Worm (Caenorhabditis elegans) whole organism, young adult: ENCODE results near the gene Y43F8B.29.

Experiments used
- C06A6.2 ChIP-seq: fragments of 200-800 bp; sonication (Bioruptor generic); conservative IDR thresholded peaks from 2 replicates; pipeline ENCODE4 v1.3.6; 2022; ENCODE audit warnings: missing genetic modification characterization, missing compliant biosample characterization
- C17E4.6 ChIP-seq: fragments of 200-800 bp; sonication (Bioruptor generic); IDR thresholded peaks from 2 replicates; pipeline ENCODE4 v1.3.6; 2022; ENCODE audit warnings: missing genetic modification reagents, missing genetic modification characterization, missing compliant biosample characterization
- F22D6.2 ChIP-seq: sonication (generic microtip); optimal IDR thresholded peaks from 2 replicates; lab custom pipeline; 2016; ENCODE audit warnings: mild to moderate bottlenecking, missing genetic modification characterization, missing compliant biosample characterization
- F23B12.7 ChIP-seq: sonication (generic microtip); optimal IDR thresholded peaks from 2 replicates; lab custom pipeline; 2017; ENCODE audit warnings: missing genetic modification characterization, mild to moderate bottlenecking, missing compliant biosample characterization, antibody characterized with exemption, moderate library complexity; ENCODE audit not compliant: insufficient read depth
- F49E8.2 ChIP-seq: sonication (generic microtip); optimal IDR thresholded peaks from 3 replicates; lab custom pipeline; 2017; ENCODE audit warnings: missing genetic modification characterization, mild to moderate bottlenecking, missing compliant biosample characterization, antibody characterized with exemption, moderate library complexity; ENCODE audit not compliant: insufficient read depth
- F52B5.7 ChIP-seq: sonication (generic microtip); optimal IDR thresholded peaks from 2 replicates; lab custom pipeline; 2016; ENCODE audit warnings: mild to moderate bottlenecking, missing genetic modification characterization, missing compliant biosample characterization
- F55B11.4 ChIP-seq: sonication (generic microtip); optimal IDR thresholded peaks from 2 replicates; lab custom pipeline; 2016; ENCODE audit warnings: missing compliant biosample characterization, missing genetic modification characterization, borderline replicate concordance; ENCODE audit not compliant: insufficient read depth
- K11D2.4 ChIP-seq: fragments of 200-800 bp; sonication (Bioruptor generic); IDR thresholded peaks from 2 replicates; pipeline ENCODE4 v1.3.6; 2022; ENCODE audit warnings: missing genetic modification reagents, missing genetic modification characterization, missing compliant biosample characterization
- T07F8.4 ChIP-seq: sonication (generic microtip); optimal IDR thresholded peaks from 2 replicates; lab custom pipeline; 2016; ENCODE audit warnings: mild to moderate bottlenecking, missing genetic modification characterization, moderate library complexity, missing compliant biosample characterization
- T26A5.8 ChIP-seq: sonication (generic microtip); optimal IDR thresholded peaks from 2 replicates; lab custom pipeline; 2016; ENCODE audit warnings: missing genetic modification characterization, missing compliant biosample characterization
- Y53F4B.3 ChIP-seq: fragments of 200-800 bp; sonication (Bioruptor generic); IDR thresholded peaks from 2 replicates; pipeline ENCODE4 v1.3.6; 2022; ENCODE audit warnings: missing genetic modification reagents, missing genetic modification characterization, missing compliant biosample characterization
- Y53G8AR.9 ChIP-seq: fragments of 200-800 bp; sonication (Bioruptor generic); conservative IDR thresholded peaks from 2 replicates; pipeline ENCODE4 v1.3.6; 2022; ENCODE audit warnings: missing genetic modification reagents, missing genetic modification characterization, missing compliant biosample characterization
- Y56A3A.18 ChIP-seq: fragments of 200-800 bp; sonication (Bioruptor generic); IDR thresholded peaks from 2 replicates; pipeline ENCODE4 v1.3.6; 2022; ENCODE audit warnings: missing genetic modification reagents, missing genetic modification characterization, missing compliant biosample characterization
- aptf-3 ChIP-seq: fragments of 200-800 bp; sonication (Bioruptor generic); IDR thresholded peaks from 2 replicates; pipeline ENCODE4 v1.3.6; 2022; ENCODE audit warnings: missing genetic modification characterization, missing compliant biosample characterization
- atf-7 ChIP-seq: sonication (generic microtip); optimal IDR thresholded peaks from 2 replicates; lab custom pipeline; 2017; ENCODE audit warnings: mild to moderate bottlenecking, missing genetic modification characterization, missing compliant biosample characterization
- attf-5 ChIP-seq: fragments of 200-800 bp; sonication (Bioruptor generic); optimal IDR thresholded peaks from 2 replicates; lab custom pipeline; 2018; ENCODE audit warnings: mild to moderate bottlenecking, missing genetic modification characterization, missing compliant biosample characterization
- cebp-2 ChIP-seq: fragments of 200-800 bp; sonication (Bioruptor generic); IDR thresholded peaks from 2 replicates; pipeline ENCODE4 v1.3.6; 2022; ENCODE audit warnings: missing genetic modification characterization, missing compliant biosample characterization
- ceh-79 ChIP-seq: sonication (generic microtip); optimal IDR thresholded peaks from 2 replicates; lab custom pipeline; 2017; ENCODE audit warnings: mild to moderate bottlenecking, missing genetic modification characterization, missing compliant biosample characterization
- chd-7 ChIP-seq: sonication (generic microtip); optimal IDR thresholded peaks from 2 replicates; lab custom pipeline; 2016; ENCODE audit warnings: mild to moderate bottlenecking, missing genetic modification characterization, moderate library complexity, missing compliant biosample characterization
- dpl-1 ChIP-seq: fragments of 150-350 bp; optimal IDR thresholded peaks from 2 replicates; lab custom pipeline; 2014; ENCODE audit warnings: missing biosample characterization, missing genetic modification reagents, missing genetic modification characterization
- egl-44 ChIP-seq: fragments of 200-800 bp; sonication (Bioruptor generic); IDR thresholded peaks from 2 replicates; pipeline ENCODE4 v1.3.6; 2022; ENCODE audit warnings: missing genetic modification reagents, missing genetic modification characterization, missing compliant biosample characterization
- egrh-3 ChIP-seq: fragments of 200-800 bp; sonication (Bioruptor generic); IDR thresholded peaks from 2 replicates; pipeline ENCODE4 v1.3.6; 2022; ENCODE audit warnings: missing genetic modification reagents, missing genetic modification characterization, missing compliant biosample characterization
- fkh-3 ChIP-seq: sonication (generic microtip); optimal IDR thresholded peaks from 2 replicates; lab custom pipeline; 2016; ENCODE audit warnings: mild to moderate bottlenecking, missing genetic modification characterization, missing compliant biosample characterization
- gei-17 ChIP-seq: fragments of 200-800 bp; sonication (Bioruptor generic); optimal IDR thresholded peaks from 2 replicates; lab custom pipeline; 2018; ENCODE audit warnings: mild to moderate bottlenecking, missing genetic modification characterization, missing compliant biosample characterization
- hmg-1.2 ChIP-seq: fragments of 200-800 bp; sonication (Bioruptor generic); IDR thresholded peaks from 2 replicates; pipeline ENCODE4 v1.3.6; 2022; ENCODE audit warnings: missing genetic modification reagents, missing genetic modification characterization, missing compliant biosample characterization
- lin-26 ChIP-seq: fragments of 200-800 bp; sonication (Bioruptor generic); IDR thresholded peaks from 2 replicates; pipeline ENCODE4 v1.3.6; 2022; ENCODE audit warnings: missing genetic modification reagents, missing genetic modification characterization, missing compliant biosample characterization
- lin-54 ChIP-seq: fragments of 200-800 bp; sonication (Bioruptor generic); optimal IDR thresholded peaks from 2 replicates; lab custom pipeline; 2018; ENCODE audit warnings: mild to moderate bottlenecking, missing genetic modification characterization, missing compliant biosample characterization
- lir-1 ChIP-seq: fragments of 200-800 bp; sonication (Bioruptor generic); conservative IDR thresholded peaks from 2 replicates; pipeline ENCODE4 v1.3.6; 2022; ENCODE audit warnings: missing genetic modification reagents, missing genetic modification characterization, missing compliant biosample characterization
- mcd-1 ChIP-seq: fragments of 200-800 bp; sonication (Bioruptor generic); IDR thresholded peaks from 2 replicates; pipeline ENCODE4 v1.3.6; 2022; ENCODE audit warnings: missing genetic modification reagents, missing genetic modification characterization, missing compliant biosample characterization
- mxl-1 ChIP-seq: sonication (generic microtip); optimal IDR thresholded peaks from 2 replicates; lab custom pipeline; 2016; ENCODE audit warnings: missing genetic modification characterization, missing compliant biosample characterization
- nfya-2 ChIP-seq: fragments of 200-800 bp; sonication (Bioruptor generic); IDR thresholded peaks from 2 replicates; pipeline ENCODE4 v1.3.6; 2022; ENCODE audit warnings: missing genetic modification reagents, missing genetic modification characterization, missing compliant biosample characterization
- nhr-120 ChIP-seq: fragments of 200-800 bp; sonication (Bioruptor generic); IDR thresholded peaks from 2 replicates; pipeline ENCODE4 v1.3.6; 2022; ENCODE audit warnings: missing genetic modification characterization, missing compliant biosample characterization
- nhr-80 ChIP-seq: sonication (generic microtip); optimal IDR thresholded peaks from 2 replicates; lab custom pipeline; 2016; ENCODE audit warnings: missing genetic modification characterization, missing compliant biosample characterization
- nhr-90 ChIP-seq: sonication (generic microtip); optimal IDR thresholded peaks from 2 replicates; lab custom pipeline; 2016; ENCODE audit warnings: missing genotype, mild to moderate bottlenecking, missing genetic modification characterization, missing compliant biosample characterization
- pha-4 ChIP-seq: fragments of 150-350 bp; sonication (generic microtip); optimal IDR thresholded peaks from 2 replicates; lab custom pipeline; 2014; ENCODE audit warnings: missing biosample characterization, missing genetic modification reagents, missing genetic modification characterization
- rpc-1 ChIP-seq, 2 experiments: fragments of 150-350 bp in 1 of 2; sonication (generic microtip) in 1 of 2; optimal IDR thresholded peaks; 2 replicates each; lab custom pipeline; 2014 to 2018; ENCODE audit warnings: missing biosample characterization in 1 of 2, missing genetic modification characterization in 1 of 2, missing genetic modification reagents in 1 of 2, missing genotype in 1 of 2
- sea-2 ChIP-seq: fragments of 200-800 bp; sonication (Bioruptor generic); IDR thresholded peaks from 2 replicates; pipeline ENCODE4 v1.3.6; 2022; ENCODE audit warnings: missing genetic modification characterization, missing compliant biosample characterization
- snpc-3.4 ChIP-seq: sonication (generic microtip); optimal IDR thresholded peaks from 2 replicates; lab custom pipeline; 2017; ENCODE audit warnings: missing genetic modification characterization, mild to moderate bottlenecking, missing compliant biosample characterization, antibody characterized with exemption, moderate library complexity, missing genotype, missing genetic modification reagents
- somi-1 ChIP-seq: fragments of 200-800 bp; sonication (Bioruptor generic); optimal IDR thresholded peaks from 2 replicates; lab custom pipeline; 2018; ENCODE audit warnings: mild to moderate bottlenecking, missing genetic modification characterization, missing compliant biosample characterization
- tbx-9 ChIP-seq: sonication (generic microtip); optimal IDR thresholded peaks from 2 replicates; lab custom pipeline; 2016; ENCODE audit warnings: borderline replicate concordance, missing genetic modification characterization, inconsistent platforms, missing compliant biosample characterization
- unc-130 ChIP-seq: sonication (generic microtip); optimal IDR thresholded peaks from 2 replicates; lab custom pipeline; 2016; ENCODE audit warnings: missing genetic modification reagents, missing genetic modification characterization, missing compliant biosample characterization
- xnd-1 ChIP-seq: sonication (generic microtip); optimal IDR thresholded peaks from 2 replicates; lab custom pipeline; 2016; ENCODE audit warnings: missing genotype, missing genetic modification reagents, missing genetic modification characterization, missing compliant biosample characterization
- zfh-2 ChIP-seq: fragments of 200-800 bp; sonication (Bioruptor generic); conservative IDR thresholded peaks from 2 replicates; pipeline ENCODE4 v1.3.6; 2022; ENCODE audit warnings: missing genetic modification reagents, missing genetic modification characterization, missing compliant biosample characterization
- ztf-18 ChIP-seq: sonication (generic microtip); optimal IDR thresholded peaks from 2 replicates; lab custom pipeline; 2016; ENCODE audit warnings: missing genotype, mild to moderate bottlenecking, missing genetic modification characterization, missing compliant biosample characterization
- ztf-22 ChIP-seq: fragments of 200-800 bp; sonication (Bioruptor generic); optimal IDR thresholded peaks from 2 replicates; lab custom pipeline; 2018; ENCODE audit warnings: mild to moderate bottlenecking, missing genetic modification characterization, moderate library complexity, missing compliant biosample characterization
- ztf-25 ChIP-seq: fragments of 200-800 bp; sonication (Bioruptor generic); IDR thresholded peaks from 2 replicates; pipeline ENCODE4 v1.3.6; 2022; ENCODE audit warnings: missing genetic modification reagents, missing genetic modification characterization, missing compliant biosample characterization
- ztf-26 ChIP-seq: sonication (generic microtip); optimal IDR thresholded peaks from 2 replicates; lab custom pipeline; 2017; ENCODE audit warnings: missing genetic modification characterization, missing compliant biosample characterization

Gene Y43F8B.29

ce11 chrV:19521351-19522278 is 30.2 kb downstream of the Y43F8B.29 start (continued):
- TF ChIP-seq lin-26 (peak; percentile 63; the same call in 1 of the 2 replicates), pha-4 (tag; lab: Kevin White, UChicago) (no peak), ztf-18 (tag; lab: Kevin White, UChicago) (peak; percentile 47), ztf-26 (tag; lab: Kevin White, UChicago) (peak; percentile 32), chd-7 (tag; lab: Kevin White, UChicago) (no peak), mcd-1 (peak; percentile 31; the same call in 1 of the 2 replicates), dpl-1 (GFP tag; lab: Kevin White, UChicago) (no peak), F22D6.2 (tag; lab: Kevin White, UChicago) (no peak), atf-7 (no peak), tbx-9 (tag; lab: Kevin White, UChicago) (no peak), fkh-3 (tag; lab: Kevin White, UChicago) (no peak), T26A5.8 (no peak), snpc-3.4 (tag; lab: Kevin White, UChicago) (no peak), ztf-22 (no peak), nfya-2 (no peak), K11D2.4 (GFP tag; lab: Robert Waterston, UW) (no peak), gei-17 (GFP tag; lab: Kevin White, UChicago) (peak; percentile 24), Y53G8AR.9 (GFP tag; lab: Robert Waterston, UW) (no peak; the same call in 1 of the 2 replicates), hmg-1.2 (peak; percentile 34; the same call in 1 of the 2 replicates), ceh-79 (tag; lab: Kevin White, UChicago) (no peak), unc-130 (GFP tag; lab: Kevin White, UChicago) (no peak), F52B5.7 (tag; lab: Kevin White, UChicago) (no peak), aptf-3 (GFP tag; lab: Robert Waterston, UW) (no peak), egrh-3 (GFP tag; lab: Robert Waterston, UW) (no peak), lir-1 (no peak), egl-44 (GFP tag; lab: Robert Waterston, UW) (no peak; the same call in 1 of the 2 replicates), zfh-2 (GFP tag; lab: Robert Waterston, UW) (no peak), cebp-2 (GFP tag; lab: Robert Waterston, UW) (peak; percentile 63), somi-1 (no peak), C06A6.2 (GFP tag; lab: Robert Waterston, UW) (no peak), C17E4.6 (GFP tag; lab: Robert Waterston, UW) (no peak), T07F8.4 (tag; lab: Kevin White, UChicago) (no peak), nhr-80 (tag; lab: Kevin White, UChicago) (no peak), attf-5 (GFP tag; lab: Kevin White, UChicago) (peak; percentile 0), sea-2 (no peak), F23B12.7 (tag; lab: Kevin White, UChicago) (no peak), xnd-1 (tag; lab: Kevin White, UChicago) (no peak), mxl-1 (no peak), nhr-90 (peak; percentile 26), F49E8.2 (no peak), nhr-120 (no peak), Y53F4B.3 (no peak), lin-54 (no peak), F55B11.4 (tag; lab: Kevin White, UChicago) (no peak), Y56A3A.18 (GFP tag; lab: Robert Waterston, UW) (no peak), ztf-25 (GFP tag; lab: Robert Waterston, UW) (no peak), rpc-1 (optimal IDR thresholded peaks at IDR 0.05; lab: Kevin White, UChicago) (peak; percentile 37), rpc-1 (tag; optimal IDR thresholded peaks at IDR 0.05; lab: Kevin White, UChicago) (peak; percentile 67)
